Fruit fly (Drosophila melanogaster) whole organism, pupa: ENCODE data around the gene CG17258.

Experiments used
- CG10348 ChIP-seq: fragments of 200-800 bp; sonication (Bioruptor generic); IDR thresholded peaks from 2 replicates; pipeline ENCODE4 v1.3.6; 2022; ENCODE audit warnings: missing biosample characterization, missing genetic modification characterization
- CG12605 ChIP-seq: fragments of 200-800 bp; sonication (Bioruptor generic); IDR thresholded peaks from 2 replicates; pipeline ENCODE4 v1.3.6; 2022; ENCODE audit warnings: missing biosample characterization, missing genetic modification characterization
- CG13204 ChIP-seq: fragments of 200-800 bp; sonication (Bioruptor generic); optimal IDR thresholded peaks from 2 replicates; lab custom pipeline; 2018; ENCODE audit warnings: missing biosample characterization, mild to moderate bottlenecking, missing genetic modification characterization, moderate library complexity
- CG14655 ChIP-seq: fragments of 200-800 bp; sonication (Bioruptor generic); optimal IDR thresholded peaks from 3 replicates; lab custom pipeline; 2017; ENCODE audit warnings: mild to moderate bottlenecking, missing biosample characterization, missing genetic modification reagents, missing genetic modification characterization
- CG15710 ChIP-seq: fragments of 200-800 bp; sonication (Bioruptor generic); optimal IDR thresholded peaks from 2 replicates; lab custom pipeline; 2018; ENCODE audit warnings: missing biosample characterization, mild to moderate bottlenecking, missing genetic modification characterization, moderate library complexity
- CG17806 ChIP-seq: fragments of 200-800 bp; sonication (Bioruptor generic); optimal IDR thresholded peaks from 2 replicates; lab custom pipeline; 2018; ENCODE audit warnings: missing biosample characterization, mild to moderate bottlenecking, missing genetic modification characterization, moderate library complexity
- CG32121 ChIP-seq: fragments of 200-800 bp; sonication (Bioruptor generic); IDR thresholded peaks from 2 replicates; pipeline ENCODE4 v1.3.6; 2022; ENCODE audit warnings: missing biosample characterization, missing genetic modification characterization
- CG34367 ChIP-seq: fragments of 200-800 bp; sonication (Bioruptor generic); optimal IDR thresholded peaks from 2 replicates; lab custom pipeline; 2018; ENCODE audit warnings: missing biosample characterization, mild to moderate bottlenecking, missing genetic modification characterization
- CG4496 ChIP-seq: fragments of 200-800 bp; sonication (Bioruptor generic); IDR thresholded peaks from 3 replicates; pipeline ENCODE4 v1.3.6; 2022; ENCODE audit warnings: missing biosample characterization, missing genetic modification characterization
- CG8159 ChIP-seq: fragments of 200-800 bp; sonication (Bioruptor generic); optimal IDR thresholded peaks from 3 replicates; lab custom pipeline; 2018; ENCODE audit warnings: missing biosample characterization, mild to moderate bottlenecking, missing genetic modification characterization, moderate library complexity
- CG8301 ChIP-seq: fragments of 200-800 bp; sonication (Bioruptor generic); optimal IDR thresholded peaks from 2 replicates; lab custom pipeline; 2018; ENCODE audit warnings: missing biosample characterization, mild to moderate bottlenecking, missing genetic modification characterization
- CG9948 ChIP-seq: fragments of 200-800 bp; sonication (Bioruptor generic); optimal IDR thresholded peaks from 2 replicates; lab custom pipeline; 2018; ENCODE audit warnings: missing biosample characterization, mild to moderate bottlenecking, missing genetic modification characterization, moderate library complexity
- D1 ChIP-seq: fragments of 200-800 bp; sonication (Bioruptor generic); optimal IDR thresholded peaks from 2 replicates; lab custom pipeline; 2018; ENCODE audit warnings: missing biosample characterization, mild to moderate bottlenecking, missing genetic modification characterization, moderate library complexity
- EcR ChIP-seq: fragments of 200-800 bp; sonication (Bioruptor generic); optimal IDR thresholded peaks from 3 replicates; lab custom pipeline; 2019; ENCODE audit warnings: missing biosample characterization, missing genetic modification characterization, mild to moderate bottlenecking, moderate library complexity, missing genetic modification reagents
- Ets98B ChIP-seq: fragments of 200-800 bp; sonication (Bioruptor generic); IDR thresholded peaks from 2 replicates; pipeline ENCODE4 v1.3.6; 2022; ENCODE audit warnings: missing biosample characterization, missing genetic modification characterization
- Pif1A ChIP-seq: fragments of 200-800 bp; sonication (Bioruptor generic); optimal IDR thresholded peaks from 3 replicates; lab custom pipeline; 2016; ENCODE audit warnings: missing biosample characterization, missing genetic modification characterization
- Pif1B ChIP-seq: fragments of 200-800 bp; sonication (Bioruptor generic); optimal IDR thresholded peaks from 3 replicates; lab custom pipeline; 2016; ENCODE audit warnings: missing biosample characterization, missing genetic modification characterization
- Snoo ChIP-seq: fragments of 200-800 bp; sonication (Bioruptor generic); optimal IDR thresholded peaks from 3 replicates; lab custom pipeline; 2017; ENCODE audit warnings: missing biosample characterization, mild to moderate bottlenecking, missing genetic modification characterization, inconsistent platforms
- fd96Ca ChIP-seq: fragments of 200-800 bp; sonication (Bioruptor generic); IDR thresholded peaks from 3 replicates; pipeline ENCODE4 v1.3.6; 2022; ENCODE audit warnings: missing biosample characterization, missing genetic modification characterization
- gl ChIP-seq: fragments of 200-800 bp; sonication (Bioruptor generic); optimal IDR thresholded peaks from 2 replicates; lab custom pipeline; 2018; ENCODE audit warnings: missing biosample characterization, mild to moderate bottlenecking, missing genetic modification characterization
- rn ChIP-seq: fragments of 200-800 bp; sonication (Bioruptor generic); IDR thresholded peaks from 2 replicates; pipeline ENCODE4 v1.3.6; 2022; ENCODE audit warnings: missing biosample characterization, missing genetic modification characterization

Gene CG17258

DNA sequence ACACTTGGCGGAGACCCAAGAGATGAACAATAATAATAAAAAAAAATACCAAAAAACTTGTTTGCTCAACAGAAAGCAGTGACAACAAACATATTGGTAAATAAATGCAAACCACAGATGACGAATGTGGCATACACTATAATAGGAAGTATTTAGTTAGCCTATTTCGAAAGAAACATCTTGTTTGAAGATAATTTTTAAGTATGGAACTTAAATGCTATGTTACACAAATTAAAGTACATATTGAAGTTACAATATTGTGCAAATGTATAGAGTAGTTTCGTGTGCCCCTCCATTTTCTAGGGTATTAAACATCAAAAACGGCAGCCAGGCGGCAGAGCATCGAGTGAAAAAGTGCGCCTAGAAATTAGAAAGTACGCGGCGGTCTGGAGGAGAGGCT is 31.7 kb downstream of the CG17258 start:
- TF ChIP-seq CG10348 (peak; percentile 57; the same call in 1 of the 2 replicates), Ets98B (GFP tag; lab: Robert Waterston, UW) (peak; percentile 89), CG34367 (no peak), rn (peak; percentile 44; the same call in 1 of the 2 replicates), CG12605 (no peak), CG4496 (GFP tag; lab: Robert Waterston, UW) (peak; percentile 73), Pif1A (GFP tag; lab: Kevin White, UChicago) (peak; percentile 59), CG14655 (GFP tag; lab: Kevin White, UChicago) (peak; percentile 81), CG8301 (peak; percentile 90), CG32121 (GFP tag; lab: Robert Waterston, UW) (peak; percentile 85)
- TF ChIP-seq, all 21 proteins: peak for 8

- TF ChIP-seq CG14655 (GFP tag; lab: Kevin White, UChicago), result no peak
- TF ChIP-seq CG9948 (tag; lab: Kevin White, UChicago), result peak; percentile 3
- no peak for TF ChIP-seq Pif1A (GFP tag; lab: Kevin White, UChicago)
- TF ChIP-seq gl (tag; lab: Kevin White, UChicago), result no peak
- TF ChIP-seq rn, result no peak
- TF ChIP-seq Ets98B (GFP tag; lab: Robert Waterston, UW), result peak; percentile 53; the same call in 1 of the 2 replicates
- TF ChIP-seq EcR (GFP tag; lab: Kevin White, UChicago), result no peak
- no peak for TF ChIP-seq Pif1B
- peak; percentile 39; the same call in 1 of the 2 replicates for TF ChIP-seq CG12605
- TF ChIP-seq CG17806 (tag; lab: Kevin White, UChicago), result no peak
- TF ChIP-seq CG8159 (tag; lab: Kevin White, UChicago), result no peak
- TF ChIP-seq fd96Ca (GFP tag; lab: Robert Waterston, UW), result no peak
- TF ChIP-seq CG8301, result peak; percentile 69
- no peak for TF ChIP-seq CG15710 (tag; lab: Kevin White, UChicago)
- peak; percentile 17; the same call in 1 of the 2 replicates for TF ChIP-seq CG32121 (GFP tag; lab: Robert Waterston, UW)
- no peak for TF ChIP-seq CG10348
- TF ChIP-seq CG34367, result no peak
- no peak for TF ChIP-seq Snoo (tag; lab: Kevin White, UChicago)
- TF ChIP-seq CG13204 (GFP tag; lab: Kevin White, UChicago), result no peak
- no peak for TF ChIP-seq D1
- TF ChIP-seq CG4496 (GFP tag; lab: Robert Waterston, UW), result 0 out of 3 replicates have a peak, but pooled peaks have one; percentile 47
These were observed 33.2 kb downstream of the CG17258 start for dm6 chr2L:3001953-3002352.

dm6 chr2L:3000517-3000934 is 34.6 kb downstream of the CG17258 start:
- TF ChIP-seq Ets98B (GFP tag; lab: Robert Waterston, UW) (no peak), CG12605 (peak; percentile 51; the same call in 1 of the 2 replicates), CG13204 (GFP tag; lab: Kevin White, UChicago) (peak; percentile 50)
- TF ChIP-seq, all 21 proteins: peak for 2

DNA sequence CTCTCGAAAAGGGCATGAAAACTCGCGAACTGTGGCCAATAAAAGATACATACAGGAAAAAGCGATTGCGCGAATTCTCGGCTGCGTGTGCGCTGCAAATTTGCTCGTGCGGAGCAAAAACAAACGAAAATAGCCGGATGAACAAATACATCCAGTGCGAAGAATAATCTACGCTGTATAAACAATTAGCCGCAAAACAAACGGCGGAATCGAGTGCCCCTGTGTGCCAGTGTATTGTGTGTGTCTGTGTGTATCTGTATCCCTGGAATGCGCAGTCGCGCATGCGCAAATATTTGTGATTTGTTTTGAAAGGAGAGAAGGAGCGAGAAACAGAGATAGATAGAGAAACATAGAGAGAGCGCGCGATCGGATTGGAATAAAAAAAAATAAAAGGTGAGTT is 35.5 kb downstream of the CG17258 start:
- TF ChIP-seq CG14655 (GFP tag; lab: Kevin White, UChicago) (no peak), CG8159 (tag; lab: Kevin White, UChicago) (no peak), CG34367 (no peak), CG12605 (no peak), CG4496 (GFP tag; lab: Robert Waterston, UW) (0 out of 3 replicates have a peak, but pooled peaks have one; percentile 30), EcR (GFP tag; lab: Kevin White, UChicago) (no peak), D1 (no peak)
- TF ChIP-seq, all 21 proteins: peak for 1

- TF ChIP-seq D1, result no peak
- TF ChIP-seq CG8159 (tag; lab: Kevin White, UChicago), result no peak
- TF ChIP-seq CG8301, result no peak
- TF ChIP-seq CG17806 (tag; lab: Kevin White, UChicago), result no peak
- no peak for TF ChIP-seq Pif1A (GFP tag; lab: Kevin White, UChicago)
- TF ChIP-seq CG14655 (GFP tag; lab: Kevin White, UChicago), result no peak
- no peak for TF ChIP-seq CG34367
- TF ChIP-seq CG12605, result 0 out of 2 replicates have a peak, but pooled peaks have one; percentile 11
- no peak for TF ChIP-seq CG32121 (GFP tag; lab: Robert Waterston, UW)
- TF ChIP-seq EcR (GFP tag; lab: Kevin White, UChicago), result peak; percentile 3
- TF ChIP-seq Snoo (tag; lab: Kevin White, UChicago), result no peak
- TF ChIP-seq CG4496 (GFP tag; lab: Robert Waterston, UW), result no peak
- no peak for TF ChIP-seq rn
- no peak for TF ChIP-seq fd96Ca (GFP tag; lab: Robert Waterston, UW)
- no peak for TF ChIP-seq CG13204 (GFP tag; lab: Kevin White, UChicago)
- no peak for TF ChIP-seq gl (tag; lab: Kevin White, UChicago)
- TF ChIP-seq Pif1B, result no peak
- TF ChIP-seq, all 21 proteins: peak for 2
These were observed 36.0 kb downstream of the CG17258 start, which contains the start of gene Ccdc85 for dm6 chr2L:2999113-2999512. TSS of gene Ccdc85 (plus strand) at chr2L:2999286.

dm6 chr2L:2993702-2994101 is 41.4 kb downstream of the CG17258 start:
- peak; percentile 21; the same call in 1 of the 2 replicates for TF ChIP-seq CG32121 (GFP tag; lab: Robert Waterston, UW)
- 0 out of 3 replicates have a peak, but pooled peaks have one; percentile 22 for TF ChIP-seq fd96Ca (GFP tag; lab: Robert Waterston, UW)
- TF ChIP-seq Ets98B (GFP tag; lab: Robert Waterston, UW), result no peak
- TF ChIP-seq, all 21 proteins: peak for 2

- TF ChIP-seq CG10348 (no peak), CG9948 (tag; lab: Kevin White, UChicago) (no peak), CG8301 (no peak), Snoo (tag; lab: Kevin White, UChicago) (no peak), Pif1B (no peak), CG13204 (GFP tag; lab: Kevin White, UChicago) (no peak), CG12605 (no peak), CG8159 (tag; lab: Kevin White, UChicago) (no peak), CG34367 (no peak), CG14655 (GFP tag; lab: Kevin White, UChicago) (no peak)
These were observed 41.9 kb downstream of the CG17258 start for dm6 chr2L:2993236-2993635.
